Worm (Caenorhabditis elegans): Measurements from ENCODE around the gene chtb-3.

chtb-3 gene

DNA sequence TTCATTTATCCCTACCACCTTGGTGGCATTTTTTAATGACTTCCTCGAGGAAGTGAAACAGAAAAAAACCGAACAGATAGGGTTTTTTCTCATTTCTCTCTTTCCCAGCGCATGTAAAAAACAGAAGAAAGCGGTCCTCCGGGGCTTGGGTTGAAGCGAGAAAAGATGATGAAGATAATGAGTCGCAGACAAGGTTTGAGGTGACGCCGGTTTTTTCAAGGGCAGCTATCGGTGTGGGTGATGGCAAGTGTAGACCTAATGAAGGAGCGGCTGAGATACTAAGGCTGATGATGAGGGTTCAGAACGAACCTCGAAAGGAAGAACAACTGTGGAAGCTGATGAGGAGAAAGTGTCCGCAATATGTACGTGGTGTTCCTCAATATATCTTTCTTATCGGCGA lies 1.4 kb upstream of the chtb-3 start (continued):
- TF ChIP-seq lin-13 (GFP tag; optimal IDR thresholded peaks at IDR 0.05) (no peak), mes-2 (tag; optimal IDR thresholded peaks at IDR 0.05; ENCODE audit: poor library complexity, severe bottlenecking) (no peak), nhr-111 (GFP tag; optimal IDR thresholded peaks at IDR 0.05) (no peak), unc-130 (GFP tag; optimal IDR thresholded peaks at IDR 0.05) (no peak), ces-1 (GFP tag; optimal IDR thresholded peaks at IDR 0.05) (no peak), mxl-3 (GFP tag; optimal IDR thresholded peaks at IDR 0.05) (peak; percentile 46), cey-2 (tag; optimal IDR thresholded peaks at IDR 0.05; ENCODE audit: borderline replicate concordance, insufficient read depth) (no peak), ztf-11 (tag; optimal IDR thresholded peaks at IDR 0.05) (no peak), ceh-20 (GFP tag; IDR thresholded peaks at IDR 0.05) (0 out of 2 replicates have a peak, but pooled peaks have one; percentile 16), madf-5 (GFP tag; IDR thresholded peaks at IDR 0.05) (no peak), daf-16 (GFP tag; optimal IDR thresholded peaks at IDR 0.05) (no peak), daf-16 (tag; optimal IDR thresholded peaks at IDR 0.05) (no peak), daf-19 (GFP tag; conservative IDR thresholded peaks at IDR 0.05) (no peak), mep-1 (tag; optimal IDR thresholded peaks at IDR 0.05) (no peak), hlh-11 (tag; optimal IDR thresholded peaks at IDR 0.05) (peak; percentile 51), spr-3 (GFP tag; optimal IDR thresholded peaks at IDR 0.05) (no peak), hlh-30 (tag; optimal IDR thresholded peaks at IDR 0.05; ENCODE audit: insufficient read depth) (peak; percentile 42), ama-1 (optimal IDR thresholded peaks at IDR 0.05) (no peak), dmd-9 (GFP tag; IDR thresholded peaks at IDR 0.05) (no peak), nhr-102 (tag; optimal IDR thresholded peaks at IDR 0.05) (no peak), nhr-10 (tag; optimal IDR thresholded peaks at IDR 0.05) (no peak), rbr-2 (tag; optimal IDR thresholded peaks at IDR 0.05) (peak; percentile 2), fkh-10 (GFP tag; optimal IDR thresholded peaks at IDR 0.05) (no peak), lsy-2 (tag; optimal IDR thresholded peaks at IDR 0.05) (no peak), lin-39 (tag; optimal IDR thresholded peaks at IDR 0.05) (no peak), mdl-1 (tag; optimal IDR thresholded peaks at IDR 0.05) (peak in 1 of 2 experiments; percentile 45), nhr-237 (tag; optimal IDR thresholded peaks at IDR 0.05) (no peak), nhr-6 (tag; optimal IDR thresholded peaks at IDR 0.05) (no peak), nhr-42 (GFP tag; IDR thresholded peaks at IDR 0.05) (no peak), lin-15B (tag; optimal IDR thresholded peaks at IDR 0.05) (no peak), ceh-32 (tag; optimal IDR thresholded peaks at IDR 0.05; ENCODE audit: poor library complexity) (no peak), ZK337.2 (GFP tag; IDR thresholded peaks at IDR 0.05) (no peak), pqm-1 (tag; optimal IDR thresholded peaks at IDR 0.05) (no peak), ctbp-1 (GFP tag; IDR thresholded peaks at IDR 0.05) (no peak), tag-97 (GFP tag; IDR thresholded peaks at IDR 0.05) (no peak), ceh-82 (tag; optimal IDR thresholded peaks at IDR 0.05) (no peak), zfp-3 (GFP tag; conservative IDR thresholded peaks at IDR 0.05) (no peak)

DNA sequence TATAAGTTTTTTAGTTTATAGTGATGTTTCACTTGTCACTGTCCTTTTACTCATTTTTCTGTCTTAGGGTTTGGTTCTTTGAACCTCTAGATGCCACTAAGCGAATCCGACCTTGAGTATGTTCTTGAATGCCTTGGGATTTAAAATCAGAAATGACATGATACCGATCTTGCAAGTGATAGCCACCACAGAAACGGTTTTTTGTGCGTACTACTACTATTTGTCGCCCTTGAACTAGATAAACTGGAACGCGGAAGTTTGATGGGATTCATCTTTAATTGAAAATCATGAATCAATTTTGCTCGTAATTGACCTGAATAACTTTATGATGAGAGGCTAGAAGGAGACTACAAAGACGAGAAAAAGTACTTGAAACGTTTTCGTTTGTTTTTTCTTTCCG lies 643 bp downstream of the chtb-3 start:
- TF ChIP-seq saeg-2 (GFP tag; IDR thresholded peaks at IDR 0.05) (no peak), pqm-1 (tag; optimal IDR thresholded peaks at IDR 0.05) (no peak), madf-5 (GFP tag; IDR thresholded peaks at IDR 0.05) (no peak), zip-11 (GFP tag; IDR thresholded peaks at IDR 0.05) (no peak), nhr-25 (tag; optimal IDR thresholded peaks at IDR 0.05; ENCODE audit: borderline replicate concordance, insufficient read depth) (peak; percentile 58), mdt-29 (GFP tag; IDR thresholded peaks at IDR 0.05) (no peak), mdl-1 (tag; optimal IDR thresholded peaks at IDR 0.05) (peak in 1 of 2 experiments; percentile 35), nhr-28 (tag; optimal IDR thresholded peaks at IDR 0.05) (peak; percentile 75), nhr-102 (tag; optimal IDR thresholded peaks at IDR 0.05) (no peak), dve-1 (tag; optimal IDR thresholded peaks at IDR 0.05; ENCODE audit: insufficient read depth) (no peak), nhr-48 (tag; optimal IDR thresholded peaks at IDR 0.05) (no peak), unc-62 (GFP tag; optimal IDR thresholded peaks at IDR 0.05 in 1 of 2) (no peak), unc-62 (tag; optimal IDR thresholded peaks at IDR 0.05) (no peak), nhr-237 (tag; optimal IDR thresholded peaks at IDR 0.05) (no peak), zfp-3 (GFP tag; conservative IDR thresholded peaks at IDR 0.05) (no peak), hlh-30 (tag; optimal IDR thresholded peaks at IDR 0.05; ENCODE audit: insufficient read depth) (peak; percentile 4), lin-15B (tag; optimal IDR thresholded peaks at IDR 0.05) (no peak), dmd-6 (GFP tag; IDR thresholded peaks at IDR 0.05) (no peak), lin-39 (tag; optimal IDR thresholded peaks at IDR 0.05) (no peak), zag-1 (tag; optimal IDR thresholded peaks at IDR 0.05) (no peak), spr-3 (GFP tag; optimal IDR thresholded peaks at IDR 0.05) (no peak), nhr-41 (GFP tag; IDR thresholded peaks at IDR 0.05) (no peak), zip-2 (tag; optimal IDR thresholded peaks at IDR 0.05) (no peak)
